Worm (Caenorhabditis elegans): ENCODE results near the gene K06A9.2.

DNA sequence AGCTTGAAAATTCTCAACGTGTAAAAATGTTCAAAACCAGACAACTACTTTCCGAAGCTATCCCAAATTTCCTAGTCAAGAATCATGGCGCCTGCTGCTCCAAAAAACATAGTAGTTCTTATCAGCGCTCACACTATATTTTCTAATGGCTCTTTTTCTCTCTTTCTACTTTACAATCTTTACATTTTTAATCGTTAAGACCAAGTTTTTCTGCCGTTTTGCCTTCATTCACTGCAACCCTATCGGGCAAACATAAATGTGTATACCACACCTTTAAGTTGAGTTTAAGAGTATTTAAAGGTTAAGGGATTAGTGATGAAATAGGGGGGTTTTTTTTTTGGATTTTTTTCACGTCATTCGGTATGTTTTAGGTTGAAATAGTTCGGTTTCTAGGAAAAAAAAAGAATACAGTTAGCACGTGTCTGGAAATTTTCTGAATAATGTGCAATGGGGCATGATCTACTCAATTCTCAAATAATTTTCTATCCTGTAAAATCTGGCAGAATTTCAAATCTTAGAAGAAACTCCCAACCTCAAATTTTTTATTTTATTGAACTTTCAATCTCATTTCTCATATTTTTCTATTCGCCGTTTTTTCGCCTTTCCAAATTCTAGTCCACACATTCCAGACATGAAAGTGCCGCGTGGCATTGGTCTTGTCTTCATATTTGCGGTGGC is 10.9 kb downstream of the K06A9.2 start, which contains the start of gene K06A9.1:
- TF ChIP-seq ama-1 (optimal IDR thresholded peaks at IDR 0.05) (no peak), ama-1 (GFP tag; optimal IDR thresholded peaks at IDR 0.05) (no peak), tlf-1 (GFP tag; optimal IDR thresholded peaks at IDR 0.05) (no peak), pha-4 (tag; optimal IDR thresholded peaks at IDR 0.05) (no peak), Y56A3A.18 (GFP tag; IDR thresholded peaks at IDR 0.05) (no peak), F57C9.4 (tag; optimal IDR thresholded peaks at IDR 0.05) (no peak), let-526 (GFP tag; IDR thresholded peaks at IDR 0.05) (no peak), unc-130 (GFP tag; optimal IDR thresholded peaks at IDR 0.05) (no peak), F49E8.2 (tag; optimal IDR thresholded peaks at IDR 0.05; ENCODE audit: insufficient read depth) (no peak), dox-1 (GFP tag; IDR thresholded peaks at IDR 0.05) (no peak), ztf-26 (tag; optimal IDR thresholded peaks at IDR 0.05) (no peak), somi-1 (GFP tag; optimal IDR thresholded peaks at IDR 0.05) (no peak), mel-28 (tag; optimal IDR thresholded peaks at IDR 0.05; ENCODE audit: borderline replicate concordance) (no peak)

Data from whole organism, young adult.